Fruit fly (Drosophila melanogaster) whole organism, wandering third instar larva: ENCODE data around the gene SuUR.

Experiments
- Hnf4 ChIP-seq: fragments of 200-800 bp; sonication (Bioruptor generic); optimal IDR thresholded peaks from 2 replicates; lab custom pipeline; 2016; ENCODE audit warnings: missing biosample characterization, mild to moderate bottlenecking, missing genetic modification characterization
- N ChIP-seq: fragments of >200 bp; optimal IDR thresholded peaks from 2 replicates; lab custom pipeline; 2018; ENCODE audit warnings: missing biosample characterization, missing external identifiers, missing genetic modification characterization
- OdsH ChIP-seq: fragments of 200-800 bp; sonication (Bioruptor generic); optimal IDR thresholded peaks from 2 replicates; lab custom pipeline; 2016; ENCODE audit warnings: missing biosample characterization, mild to moderate bottlenecking, missing genetic modification characterization
- h ChIP-seq: fragments of 200-800 bp; sonication (Bioruptor generic); optimal IDR thresholded peaks from 3 replicates; lab custom pipeline; 2016; ENCODE audit warnings: missing biosample characterization, mild to moderate bottlenecking, missing genetic modification characterization
- pan ChIP-seq: fragments of >200 bp; optimal IDR thresholded peaks from 2 replicates; lab custom pipeline; 2017
- sv ChIP-seq: fragments of 200-800 bp; sonication (Bioruptor generic); optimal IDR thresholded peaks from 3 replicates; lab custom pipeline; 2016; ENCODE audit warnings: missing biosample characterization, missing genetic modification characterization
- usp ChIP-seq: fragments of >200 bp; optimal IDR thresholded peaks from 2 replicates; lab custom pipeline; 2017; ENCODE audit warnings: missing biosample characterization, missing genetic modification characterization

DNA sequence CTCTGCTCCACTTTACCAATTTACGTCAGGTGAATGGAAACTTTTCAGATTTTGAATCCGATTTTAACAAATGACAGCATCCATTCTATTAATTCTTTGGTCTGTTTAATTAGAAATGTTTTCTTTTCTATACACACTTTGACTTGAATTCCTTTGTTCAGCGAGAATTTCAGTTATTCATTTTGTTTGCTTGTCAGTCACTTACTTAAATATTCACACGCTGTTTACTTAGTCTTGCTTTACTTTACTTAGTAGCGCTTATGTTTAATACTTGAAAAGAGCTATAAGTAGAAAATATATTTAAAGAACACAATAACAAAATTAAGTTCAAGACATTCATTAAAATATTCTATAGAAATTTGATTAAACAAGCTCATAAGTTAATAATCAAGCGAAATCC, 42.6 kb downstream of the SuUR start, which contains the start of gene CG32073:
- TF ChIP-seq usp (GFP tag; lab: Kevin White, UChicago) (no peak), h (GFP tag; lab: Kevin White, UChicago) (no peak), pan (lab: Kevin White, UChicago) (no peak), OdsH (GFP tag; lab: Kevin White, UChicago) (no peak), N (no peak), sv (GFP tag; lab: Kevin White, UChicago) (no peak), Hnf4 (GFP tag; lab: Kevin White, UChicago) (no peak)
